Worm (Caenorhabditis elegans) whole organism, L4 larva: ENCODE measurements around the gene C13A2.7.

Experiments used
- ama-1 ChIP-seq: fragments of 150-350 bp; optimal IDR thresholded peaks from 2 replicates; lab custom pipeline; 2014; ENCODE audit warnings: inconsistent platforms, mixed read lengths
- daf-12 ChIP-seq: fragments of 150-350 bp; optimal IDR thresholded peaks from 2 replicates; lab custom pipeline; 2014; ENCODE audit warnings: missing biosample characterization, missing genetic modification reagents, missing genetic modification characterization
- dpl-1 ChIP-seq: fragments of 150-350 bp; optimal IDR thresholded peaks from 2 replicates; lab custom pipeline; 2014; ENCODE audit warnings: missing biosample characterization, missing genetic modification reagents, missing genetic modification characterization
- lin-13 ChIP-seq: fragments of 150-350 bp; optimal IDR thresholded peaks from 2 replicates; lab custom pipeline; 2014; ENCODE audit warnings: missing biosample characterization, missing genetic modification reagents, missing genetic modification characterization
- mxl-3 ChIP-seq: fragments of 200-800 bp; sonication (Bioruptor generic); optimal IDR thresholded peaks from 2 replicates; lab custom pipeline; 2018; ENCODE audit warnings: mild to moderate bottlenecking, missing genetic modification characterization, missing compliant biosample characterization
- nhr-237 ChIP-seq: sonication (generic microtip); optimal IDR thresholded peaks from 2 replicates; lab custom pipeline; 2017; ENCODE audit warnings: missing biosample characterization, missing genetic modification characterization
- set-16 ChIP-seq: fragments of 200-800 bp; sonication (Bioruptor generic); IDR thresholded peaks from 2 replicates; pipeline ENCODE4 v1.3.6; 2022; ENCODE audit warnings: missing genetic modification reagents, missing genetic modification characterization, missing compliant biosample characterization
- unc-62 ChIP-seq, 3 experiments: fragments of 150-350 bp in 1 of 3; sonication (generic microtip); optimal IDR thresholded peaks in 2 of 3; peaks in 1 of 3; 1 replicate in 1 of 3; 2 replicates in 2 of 3; lab custom pipeline; 2014 to 2017; ENCODE audit warnings: missing biosample characterization in 3 of 3, missing genetic modification characterization in 3 of 3, missing genetic modification reagents in 3 of 3, missing genotype in 1 of 3
- ztf-11 ChIP-seq: fragments of 150-350 bp; optimal IDR thresholded peaks from 2 replicates; lab custom pipeline; 2014; ENCODE audit warnings: missing biosample characterization, missing genetic modification characterization

ce11 chrV:7223152-7223551, 43.0 kb upstream of the C13A2.7 start, which contains the start of gene C13F10.7:
- TF ChIP-seq unc-62 (GFP tag; optimal IDR thresholded peaks at IDR 0.05 in 1 of 2; lab: Kevin White, UChicago) (no peak), unc-62 (tag; optimal IDR thresholded peaks at IDR 0.05; lab: Kevin White, UChicago) (no peak), ama-1 (lab: Kevin White, UChicago) (no peak), dpl-1 (GFP tag; lab: Kevin White, UChicago) (no peak), set-16 (no peak), lin-13 (no peak), mxl-3 (no peak), nhr-237 (tag; lab: Kevin White, UChicago) (no peak), daf-12 (tag; lab: Kevin White, UChicago) (no peak), ztf-11 (tag; lab: Kevin White, UChicago) (no peak)
